Worm (Caenorhabditis elegans) whole organism, L1 larva: ENCODE data around the gene pid-1.

ENCODE experiments used
- C04F5.9 ChIP-seq: sonication (generic microtip); optimal IDR thresholded peaks from 2 replicates; lab custom pipeline; 2016; ENCODE audit warnings: missing genetic modification characterization, missing compliant biosample characterization
- C16A3.4 ChIP-seq: fragments of 150-350 bp; optimal IDR thresholded peaks from 2 replicates; lab custom pipeline; 2014; ENCODE audit warnings: missing biosample characterization, missing genetic modification characterization
- C34B4.2 ChIP-seq: sonication (generic microtip); optimal IDR thresholded peaks from 2 replicates; lab custom pipeline; 2017; ENCODE audit warnings: mild to moderate bottlenecking, missing genetic modification characterization, missing compliant biosample characterization
- aly-2 ChIP-seq: fragments of 150-350 bp; optimal IDR thresholded peaks from 2 replicates; lab custom pipeline; 2014; ENCODE audit warnings: missing biosample characterization, missing genetic modification characterization
- ceh-63 ChIP-seq: fragments of 200-800 bp; sonication (Bioruptor generic); optimal IDR thresholded peaks from 2 replicates; lab custom pipeline; 2018; ENCODE audit warnings: mild to moderate bottlenecking, missing genetic modification characterization, missing compliant biosample characterization
- ceh-8 ChIP-seq: fragments of 200-800 bp; sonication (Bioruptor generic); optimal IDR thresholded peaks from 2 replicates; lab custom pipeline; 2018; ENCODE audit warnings: mild to moderate bottlenecking, missing genetic modification characterization, moderate library complexity, missing compliant biosample characterization
- ceh-82 ChIP-seq, 3 experiments: fragments of 150-350 bp in 1 of 3; sonication (generic microtip) in 2 of 3; optimal IDR thresholded peaks; 2 replicates each; lab custom pipeline; 2014 to 2017; ENCODE audit warnings: missing biosample characterization in 3 of 3, missing genetic modification characterization in 3 of 3
- ces-1 ChIP-seq: fragments of 150-350 bp; optimal IDR thresholded peaks from 2 replicates; lab custom pipeline; 2014; ENCODE audit warnings: missing biosample characterization, missing genetic modification reagents, missing genetic modification characterization
- dsc-1 ChIP-seq: sonication (generic microtip); optimal IDR thresholded peaks from 2 replicates; lab custom pipeline; 2016; ENCODE audit warnings: mild to moderate bottlenecking, missing genetic modification characterization, missing compliant biosample characterization
- efl-1 ChIP-seq, 4 experiments: fragments of 150-350 bp; optimal IDR thresholded peaks in 3 of 4; peaks in 1 of 4; 1 replicate in 1 of 4; 2 replicates in 3 of 4; lab custom pipeline; 2014; ENCODE audit warnings: missing biosample characterization in 2 of 4, missing genetic modification characterization in 2 of 4, missing genetic modification reagents in 2 of 4
- efl-3 ChIP-seq: fragments of 200-800 bp; sonication (Bioruptor generic); optimal IDR thresholded peaks from 2 replicates; lab custom pipeline; 2018; ENCODE audit warnings: mild to moderate bottlenecking, missing genetic modification characterization, missing compliant biosample characterization
- elt-2 ChIP-seq: sonication (generic microtip); optimal IDR thresholded peaks from 2 replicates; lab custom pipeline; 2016; ENCODE audit warnings: missing genetic modification characterization, mild to moderate bottlenecking, inconsistent platforms, missing compliant biosample characterization, missing genetic modification reagents
- elt-3 ChIP-seq, 6 experiments: fragments of 150-350 bp in 1 of 6; sonication (generic microtip); optimal IDR thresholded peaks; 2 replicates each; lab custom pipeline; 2017 to 2018; ENCODE audit warnings: missing biosample characterization in 6 of 6, missing genetic modification characterization in 6 of 6, inconsistent platforms in 1 of 6
- ets-5 ChIP-seq: fragments of 200-800 bp; sonication (Bioruptor generic); IDR thresholded peaks from 2 replicates; pipeline ENCODE4 v1.3.6; 2022; ENCODE audit warnings: missing genetic modification characterization, missing compliant biosample characterization
- fkh-8 ChIP-seq: sonication (generic microtip); optimal IDR thresholded peaks from 2 replicates; lab custom pipeline; 2016; ENCODE audit warnings: mild to moderate bottlenecking, missing genetic modification characterization, missing compliant biosample characterization
- grh-1 ChIP-seq: fragments of 200-800 bp; sonication (Bioruptor generic); IDR thresholded peaks from 2 replicates; pipeline ENCODE4 v1.3.6; 2022; ENCODE audit warnings: missing genetic modification reagents, missing genetic modification characterization, missing compliant biosample characterization
- hpl-2 ChIP-seq: fragments of 150-350 bp; optimal IDR thresholded peaks from 2 replicates; lab custom pipeline; 2014; ENCODE audit warnings: missing biosample characterization, missing genetic modification reagents, missing genetic modification characterization
- jun-1 ChIP-seq: fragments of 150-350 bp; optimal IDR thresholded peaks from 2 replicates; lab custom pipeline; 2014; ENCODE audit warnings: missing biosample characterization, missing genetic modification reagents, missing genetic modification characterization
- lin-14 ChIP-seq: fragments of 200-800 bp; sonication (Bioruptor generic); optimal IDR thresholded peaks from 2 replicates; lab custom pipeline; 2018; ENCODE audit warnings: mild to moderate bottlenecking, missing genetic modification characterization, moderate library complexity, missing compliant biosample characterization
- lin-15B ChIP-seq: fragments of 150-350 bp; sonication (generic microtip); optimal IDR thresholded peaks from 3 replicates; lab custom pipeline; 2014; ENCODE audit warnings: missing biosample characterization, missing genetic modification characterization
- lin-35 ChIP-seq, 2 experiments: fragments of 150-350 bp; optimal IDR thresholded peaks; 2 replicates each; lab custom pipeline; 2014; ENCODE audit warnings: missing biosample characterization in 2 of 2, missing genetic modification characterization in 2 of 2, missing genetic modification reagents in 2 of 2
- lin-39 ChIP-seq: fragments of 150-350 bp; optimal IDR thresholded peaks from 2 replicates; lab custom pipeline; 2014; ENCODE audit warnings: missing biosample characterization, missing genetic modification reagents, missing genetic modification characterization
- lsy-2 ChIP-seq, 2 experiments: fragments of 150-350 bp; optimal IDR thresholded peaks; 2 replicates each; lab custom pipeline; 2014; ENCODE audit warnings: missing biosample characterization in 2 of 2, missing genetic modification characterization in 2 of 2
- mab-9 ChIP-seq: fragments of 200-800 bp; sonication (Bioruptor generic); IDR thresholded peaks from 2 replicates; pipeline ENCODE4 v1.3.6; 2022; ENCODE audit warnings: missing genetic modification reagents, missing genetic modification characterization, missing compliant biosample characterization
- mep-1 ChIP-seq: fragments of 150-350 bp; optimal IDR thresholded peaks from 2 replicates; lab custom pipeline; 2014; ENCODE audit warnings: missing biosample characterization, missing genetic modification characterization
- nhr-11 ChIP-seq: fragments of 150-350 bp; optimal IDR thresholded peaks from 2 replicates; lab custom pipeline; 2014; ENCODE audit warnings: missing biosample characterization, missing genetic modification characterization
- nhr-12 ChIP-seq: sonication (generic microtip); optimal IDR thresholded peaks from 2 replicates; lab custom pipeline; 2017; ENCODE audit warnings: missing biosample characterization, missing genetic modification characterization
- nhr-20 ChIP-seq: sonication (generic microtip); optimal IDR thresholded peaks from 2 replicates; lab custom pipeline; 2016; ENCODE audit warnings: mild to moderate bottlenecking, missing genetic modification characterization, missing compliant biosample characterization
- nhr-47 ChIP-seq: sonication (generic microtip); optimal IDR thresholded peaks from 2 replicates; lab custom pipeline; 2016; ENCODE audit warnings: mild to moderate bottlenecking, missing genetic modification characterization, moderate library complexity, missing compliant biosample characterization
- nhr-71 ChIP-seq: sonication (generic microtip); optimal IDR thresholded peaks from 2 replicates; lab custom pipeline; 2016; ENCODE audit warnings: mild to moderate bottlenecking, missing genetic modification characterization, moderate library complexity, missing compliant biosample characterization
- nhr-76 ChIP-seq: sonication (generic microtip); optimal IDR thresholded peaks from 2 replicates; lab custom pipeline; 2017; ENCODE audit warnings: missing biosample characterization, missing genetic modification characterization
- nhr-84 ChIP-seq: sonication (generic microtip); optimal IDR thresholded peaks from 2 replicates; lab custom pipeline; 2017; ENCODE audit warnings: missing biosample characterization, missing genetic modification characterization
- nhr-85 ChIP-seq: sonication (generic microtip); peaks from one replicate; lab custom pipeline; 2016; ENCODE audit warnings: missing genetic modification characterization, inconsistent platforms, missing compliant biosample characterization
- rnt-1 ChIP-seq: sonication (generic microtip); optimal IDR thresholded peaks from 2 replicates; lab custom pipeline; 2016; ENCODE audit warnings: mild to moderate bottlenecking, missing genetic modification characterization, moderate library complexity, missing compliant biosample characterization
- snu-23 ChIP-seq: sonication (generic microtip); optimal IDR thresholded peaks from 2 replicates; lab custom pipeline; 2016; ENCODE audit warnings: missing genetic modification characterization, missing compliant biosample characterization
- sox-4 ChIP-seq: sonication (generic microtip); optimal IDR thresholded peaks from 2 replicates; lab custom pipeline; 2016; ENCODE audit warnings: missing genetic modification characterization, missing compliant biosample characterization
- sup-37 ChIP-seq: fragments of 200-800 bp; sonication (Bioruptor generic); optimal IDR thresholded peaks from 2 replicates; lab custom pipeline; 2018; ENCODE audit warnings: mild to moderate bottlenecking, missing genetic modification characterization, missing compliant biosample characterization
- swsn-7 ChIP-seq: sonication (generic microtip); optimal IDR thresholded peaks from 2 replicates; lab custom pipeline; 2016; ENCODE audit warnings: missing genetic modification characterization, missing compliant biosample characterization
- tbx-2 ChIP-seq: sonication (generic microtip); optimal IDR thresholded peaks from 2 replicates; lab custom pipeline; 2016; ENCODE audit warnings: missing genetic modification characterization, missing compliant biosample characterization
- unc-130 ChIP-seq: fragments of 150-350 bp; optimal IDR thresholded peaks from 2 replicates; lab custom pipeline; 2017; ENCODE audit warnings: missing biosample characterization, missing genetic modification characterization, inconsistent platforms
- unc-30 ChIP-seq: sonication (generic microtip); optimal IDR thresholded peaks from 2 replicates; lab custom pipeline; 2017; ENCODE audit warnings: missing biosample characterization, missing genetic modification characterization
- ztf-11 ChIP-seq, 2 experiments: sonication (generic microtip); optimal IDR thresholded peaks; 2 replicates each; lab custom pipeline; 2016 to 2017; ENCODE audit warnings: missing genetic modification characterization in 2 of 2, missing biosample characterization in 1 of 2, missing compliant biosample characterization in 1 of 2
- ztf-4 ChIP-seq: fragments of 150-350 bp; optimal IDR thresholded peaks from 2 replicates; lab custom pipeline; 2014; ENCODE audit warnings: missing biosample characterization, missing genetic modification characterization

pid-1 gene

DNA sequence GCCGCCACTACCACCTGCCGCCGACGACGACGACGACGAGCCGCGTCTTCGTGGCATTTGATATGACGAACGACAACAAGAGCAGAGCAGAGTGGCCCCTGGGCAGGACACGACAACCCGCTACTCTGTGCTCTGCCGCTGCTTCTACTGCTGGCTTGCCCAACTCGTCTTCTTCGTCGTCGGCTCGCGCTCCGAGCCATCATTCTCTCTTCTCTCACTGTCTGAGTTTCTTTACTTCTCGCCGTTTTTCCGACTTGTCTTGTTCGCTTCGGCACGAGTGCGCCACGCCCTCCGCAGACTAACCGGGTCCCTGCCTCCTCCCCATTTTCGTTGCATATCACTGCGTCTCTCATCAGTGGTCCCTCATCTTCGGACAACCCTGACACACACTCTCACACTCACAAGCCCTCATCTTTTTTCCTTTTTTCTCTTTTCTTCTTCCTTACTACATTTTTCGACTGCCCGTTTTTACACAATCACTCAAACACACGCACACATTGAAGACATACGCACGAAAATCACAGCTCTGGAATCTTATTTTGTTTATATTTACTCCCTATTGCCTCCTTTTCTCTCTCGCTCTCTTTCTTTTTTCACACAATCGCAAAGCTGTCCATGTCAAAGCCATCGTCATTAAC lies 48.2 kb downstream of the pid-1 start (continued):
- TF ChIP-seq ceh-8 (GFP tag; lab: Kevin White, UChicago) (peak; percentile 16), elt-3 (tag; optimal IDR thresholded peaks at IDR 0.05; lab: Kevin White, UChicago) (no peak), ztf-4 (tag; lab: Kevin White, UChicago) (peak; percentile 41), elt-2 (tag; lab: Kevin White, UChicago) (no peak), hpl-2 (GFP tag; lab: Kevin White, UChicago) (no peak), nhr-84 (tag; lab: Kevin White, UChicago) (no peak), sox-4 (tag; lab: Kevin White, UChicago) (no peak), fkh-8 (tag; lab: Kevin White, UChicago) (peak; percentile 57), lin-35 (GFP tag; optimal IDR thresholded peaks at IDR 0.05; lab: Kevin White, UChicago) (peak in 1 of 2 experiments; percentile 47), ceh-63 (GFP tag; lab: Kevin White, UChicago) (no peak), grh-1 (GFP tag; lab: Robert Waterston, UW) (no peak), nhr-76 (tag; lab: Kevin White, UChicago) (no peak), ces-1 (no peak), aly-2 (tag; lab: Kevin White, UChicago) (no peak), C16A3.4 (tag; lab: Kevin White, UChicago) (peak; percentile 63), sup-37 (GFP tag; lab: Kevin White, UChicago) (no peak), nhr-85 (tag; lab: Kevin White, UChicago) (no peak), mab-9 (GFP tag; lab: Robert Waterston, UW) (peak; percentile 52; the same call in 1 of the 2 replicates), ceh-82 (tag; optimal IDR thresholded peaks at IDR 0.05; lab: Kevin White, UChicago) (peak; percentile 34 to 77 (median 48)), unc-130 (tag; lab: Kevin White, UChicago) (peak; percentile 71), nhr-11 (tag; lab: Kevin White, UChicago) (no peak), tbx-2 (tag; lab: Kevin White, UChicago) (peak; percentile 74), jun-1 (tag; lab: Kevin White, UChicago) (peak; percentile 31), ztf-11 (tag; optimal IDR thresholded peaks at IDR 0.05; lab: Kevin White, UChicago) (peak in 1 of 2 experiments; percentile 36), nhr-12 (tag; lab: Kevin White, UChicago) (no peak), lin-39 (tag; lab: Kevin White, UChicago) (peak; percentile 35), nhr-47 (peak; percentile 71), lin-15B (no peak), ets-5 (no peak)

DNA sequence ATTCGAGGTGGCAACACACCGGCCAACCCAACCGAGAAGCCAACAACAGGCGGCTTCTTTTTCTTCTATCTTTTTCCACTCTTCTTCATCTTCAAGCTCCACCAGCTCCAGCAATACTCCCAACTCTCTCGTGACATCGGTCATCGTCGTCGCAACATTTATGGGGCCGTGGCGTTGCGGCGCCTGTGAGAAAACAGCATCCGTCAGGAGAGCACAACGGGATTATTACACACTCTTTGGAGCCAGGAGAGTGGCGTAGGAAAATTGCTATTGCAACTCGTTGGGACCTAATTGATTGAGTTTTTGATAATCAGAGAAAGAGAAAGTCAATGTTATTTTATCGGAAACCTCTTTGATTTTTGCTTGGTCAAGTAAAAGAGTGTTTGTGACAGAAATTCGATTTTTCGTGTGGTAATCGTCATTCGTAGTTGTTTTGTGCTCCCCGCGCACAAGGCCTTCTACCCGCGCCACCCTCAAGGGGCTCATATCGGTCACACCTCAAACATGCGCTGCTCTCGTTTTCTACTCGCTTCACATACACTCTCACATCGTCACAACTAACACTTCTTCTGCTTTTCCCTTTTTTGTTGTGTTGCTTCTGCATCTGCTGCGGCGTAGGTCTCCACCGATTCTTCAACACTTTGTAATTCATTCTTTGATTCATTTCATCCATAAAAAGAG lies 50.1 kb downstream of the pid-1 start:
- TF ChIP-seq efl-1 (optimal IDR thresholded peaks at IDR 0.05; lab: Kevin White, UChicago) (peak in 1 of 2 experiments; percentile 18), efl-1 (GFP tag; optimal IDR thresholded peaks at IDR 0.05 in 1 of 2; lab: Kevin White, UChicago) (peak in 1 of 2 experiments; percentile 84), dsc-1 (tag; lab: Kevin White, UChicago) (peak; percentile 38), mep-1 (tag; lab: Kevin White, UChicago) (peak; percentile 18), nhr-71 (tag; lab: Kevin White, UChicago) (peak; percentile 78), nhr-11 (tag; lab: Kevin White, UChicago) (peak; percentile 13), nhr-20 (tag; lab: Kevin White, UChicago) (peak; percentile 37), unc-30 (tag; lab: Kevin White, UChicago) (no peak), efl-3 (no peak), C04F5.9 (tag; lab: Kevin White, UChicago) (no peak), snu-23 (GFP tag; lab: Kevin White, UChicago) (peak; percentile 34), swsn-7 (tag; lab: Kevin White, UChicago) (peak; percentile 35), lin-14 (GFP tag; lab: Kevin White, UChicago) (peak; percentile 76), fkh-8 (tag; lab: Kevin White, UChicago) (peak; percentile 39), rnt-1 (tag; lab: Kevin White, UChicago) (peak; percentile 79), lsy-2 (tag; optimal IDR thresholded peaks at IDR 0.05; lab: Kevin White, UChicago) (peak; percentile 24 to 51), C34B4.2 (tag; lab: Kevin White, UChicago) (no peak)
